Worm (Caenorhabditis elegans): ENCODE results near the gene smf-3.

DNA sequence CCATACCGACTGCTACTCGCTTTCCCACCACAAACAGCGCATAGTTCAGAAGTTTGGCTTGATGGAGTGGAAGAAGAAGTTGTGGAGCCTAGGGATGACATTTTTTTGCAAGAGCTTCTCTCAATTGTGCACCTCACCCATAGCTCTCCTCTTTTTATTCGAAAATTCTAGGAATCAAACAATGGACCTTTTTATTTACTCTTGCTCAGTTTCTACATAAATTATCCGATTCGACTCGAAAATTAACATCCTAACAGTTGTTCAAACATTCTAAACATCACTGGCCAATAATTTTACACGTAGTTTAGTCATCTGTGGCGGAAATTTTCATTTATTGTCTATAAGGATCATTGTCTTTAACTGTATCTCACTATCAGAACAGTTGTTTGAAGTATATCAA lies 37.2 kb upstream of the smf-3 start, which contains the start of gene nhr-242:
- no peak for TF ChIP-seq pha-2 (tag; optimal IDR thresholded peaks at IDR 0.05)
- TF ChIP-seq ceh-2 (tag; optimal IDR thresholded peaks at IDR 0.05) = no peak
- no peak for TF ChIP-seq ama-1 (optimal IDR thresholded peaks at IDR 0.05)
- no peak for TF ChIP-seq pqm-1 (tag; optimal IDR thresholded peaks at IDR 0.05)
- TF ChIP-seq lin-11 (tag; optimal IDR thresholded peaks at IDR 0.05) = no peak
- no peak for TF ChIP-seq tbx-2 (tag; optimal IDR thresholded peaks at IDR 0.05)
- TF ChIP-seq nfya-1 (tag; optimal IDR thresholded peaks at IDR 0.05) = no peak
- TF ChIP-seq K02D7.2 (tag; optimal IDR thresholded peaks at IDR 0.05) = no peak
- no peak for TF ChIP-seq unc-86 (tag; optimal IDR thresholded peaks at IDR 0.05)
- TF ChIP-seq eyg-1 (tag; optimal IDR thresholded peaks at IDR 0.05) = no peak
- TF ChIP-seq hlh-15 (tag; optimal IDR thresholded peaks at IDR 0.05) = no peak
- TF ChIP-seq ceh-6 (GFP tag; optimal IDR thresholded peaks at IDR 0.05) = no peak
- TF ChIP-seq nhr-11 (tag; optimal IDR thresholded peaks at IDR 0.05) = no peak
